Worm (Caenorhabditis elegans): ENCODE results near the gene mcm-5.

mcm-5 gene

ce11 chrIII:4313061-4313962 is 22.2 kb upstream of the mcm-5 start, which contains the start of the genes evl-14 and dcn-1 (continued):
- TF ChIP-seq attf-5 (GFP tag; optimal IDR thresholded peaks at IDR 0.05) (no peak), zim-3 (tag; optimal IDR thresholded peaks at IDR 0.05) (no peak), lin-40 (tag; optimal IDR thresholded peaks at IDR 0.05) (peak; percentile 71), C17E4.6 (GFP tag; IDR thresholded peaks at IDR 0.05) (no peak), bed-1 (GFP tag; IDR thresholded peaks at IDR 0.05) (no peak), him-1 (tag; optimal IDR thresholded peaks at IDR 0.05) (peak; percentile 2), nfya-2 (GFP tag; IDR thresholded peaks at IDR 0.05) (no peak), ztf-6 (GFP tag; IDR thresholded peaks at IDR 0.05) (no peak), T26A5.8 (tag; optimal IDR thresholded peaks at IDR 0.05) (no peak), snpc-1.3 (tag; optimal IDR thresholded peaks at IDR 0.05; ENCODE audit: insufficient read depth) (peak; percentile 47), C06A6.2 (GFP tag; conservative IDR thresholded peaks at IDR 0.05) (no peak), akir-1 (GFP tag; optimal IDR thresholded peaks at IDR 0.05) (no peak), ZK185.1 (tag; optimal IDR thresholded peaks at IDR 0.05; ENCODE audit: poor library complexity, severe bottlenecking) (no peak), ztf-25 (GFP tag; IDR thresholded peaks at IDR 0.05) (no peak), F37B4.10 (GFP tag; IDR thresholded peaks at IDR 0.05) (no peak), ceh-27 (GFP tag; optimal IDR thresholded peaks at IDR 0.05) (no peak), snpc-4 (GFP tag; optimal IDR thresholded peaks at IDR 0.05) (no peak), snpc-4 (tag; optimal IDR thresholded peaks at IDR 0.05) (peak in 1 of 4 experiments; percentile 11), Y79H2A.3 (GFP tag; conservative IDR thresholded peaks at IDR 0.05) (no peak), B0261.1 (tag; optimal IDR thresholded peaks at IDR 0.05) (no peak), madf-3 (GFP tag; IDR thresholded peaks at IDR 0.05) (no peak), Y95B8A.8 (GFP tag; IDR thresholded peaks at IDR 0.05) (no peak), atf-7 (tag; optimal IDR thresholded peaks at IDR 0.05) (peak; percentile 79), aptf-2 (GFP tag; conservative IDR thresholded peaks at IDR 0.05) (no peak), unc-130 (GFP tag; optimal IDR thresholded peaks at IDR 0.05) (no peak), pha-4 (tag; optimal IDR thresholded peaks at IDR 0.05) (peak; percentile 74), ekl-4 (GFP tag; IDR thresholded peaks at IDR 0.05) (no peak), F55B11.4 (tag; optimal IDR thresholded peaks at IDR 0.05; ENCODE audit: borderline replicate concordance, insufficient read depth) (no peak), ztf-28 (GFP tag; IDR thresholded peaks at IDR 0.05) (no peak), F33H1.4 (GFP tag; IDR thresholded peaks at IDR 0.05) (peak; percentile 94), attf-6 (GFP tag; IDR thresholded peaks at IDR 0.05) (no peak), Y56A3A.18 (GFP tag; IDR thresholded peaks at IDR 0.05) (no peak), T07F8.4 (tag; optimal IDR thresholded peaks at IDR 0.05) (no peak), snpc-1.1 (tag; optimal IDR thresholded peaks at IDR 0.05; ENCODE audit: insufficient read depth) (peak; percentile 6), lin-54 (GFP tag; optimal IDR thresholded peaks at IDR 0.05) (peak; percentile 68), hrde-1 (tag; optimal IDR thresholded peaks at IDR 0.05; ENCODE audit: borderline replicate concordance) (no peak), repo-1 (tag; optimal IDR thresholded peaks at IDR 0.05) (no peak), dox-1 (GFP tag; IDR thresholded peaks at IDR 0.05) (no peak), hlh-26 (GFP tag; conservative IDR thresholded peaks at IDR 0.05) (no peak), attf-3 (GFP tag; conservative IDR thresholded peaks at IDR 0.05) (peak; percentile 96), cebp-2 (GFP tag; IDR thresholded peaks at IDR 0.05) (no peak), sea-2 (GFP tag; IDR thresholded peaks at IDR 0.05) (no peak), nhr-120 (GFP tag; IDR thresholded peaks at IDR 0.05) (no peak), unc-62 (GFP tag; optimal IDR thresholded peaks at IDR 0.05) (no peak), rcor-1 (GFP tag; IDR thresholded peaks at IDR 0.05) (no peak), somi-1 (GFP tag; optimal IDR thresholded peaks at IDR 0.05) (no peak), ets-4 (GFP tag; optimal IDR thresholded peaks at IDR 0.05) (no peak)

All from whole organism, young adult.